Worm (Caenorhabditis elegans) whole organism, L4 larva: Measurements from ENCODE around the gene Y79H2A.2.

Experiments used
- F26F4.8 ChIP-seq: fragments of 200-800 bp; sonication (Bioruptor generic); conservative IDR thresholded peaks from 2 replicates; pipeline ENCODE4 v1.3.6; 2022; ENCODE audit warnings: missing genetic modification characterization, missing compliant biosample characterization
- R02D3.7 ChIP-seq: fragments of 150-350 bp; sonication (generic microtip); optimal IDR thresholded peaks from 3 replicates; lab custom pipeline; 2014; ENCODE audit warnings: missing biosample characterization, missing genetic modification characterization
- T20F7.1 ChIP-seq: fragments of 200-800 bp; sonication (Bioruptor generic); optimal IDR thresholded peaks from 2 replicates; lab custom pipeline; 2018; ENCODE audit warnings: mild to moderate bottlenecking, missing genetic modification characterization, missing compliant biosample characterization
- Y5F2A.4 ChIP-seq: fragments of 200-800 bp; sonication (Bioruptor generic); optimal IDR thresholded peaks from 2 replicates; lab custom pipeline; 2018; ENCODE audit warnings: mild to moderate bottlenecking, missing genetic modification characterization, missing compliant biosample characterization
- ZK337.2 ChIP-seq: fragments of 200-800 bp; sonication (Bioruptor generic); IDR thresholded peaks from 2 replicates; pipeline ENCODE4 v1.3.6; 2022; ENCODE audit warnings: missing genetic modification reagents, missing genetic modification characterization, missing compliant biosample characterization
- aha-1 ChIP-seq: fragments of 150-350 bp; peaks from one replicate; lab custom pipeline; 2014; ENCODE audit warnings: missing biosample characterization, missing genetic modification characterization
- ama-1 ChIP-seq: fragments of 150-350 bp; optimal IDR thresholded peaks from 2 replicates; lab custom pipeline; 2014; ENCODE audit warnings: inconsistent platforms, mixed read lengths
- ceh-32 ChIP-seq: sonication (generic microtip); optimal IDR thresholded peaks from 2 replicates; lab custom pipeline; 2016; ENCODE audit warnings: mild to moderate bottlenecking, missing genetic modification characterization, missing compliant biosample characterization; ENCODE audit not compliant: poor library complexity
- daf-12 ChIP-seq: fragments of 150-350 bp; optimal IDR thresholded peaks from 2 replicates; lab custom pipeline; 2014; ENCODE audit warnings: missing biosample characterization, missing genetic modification reagents, missing genetic modification characterization
- daf-19 ChIP-seq: fragments of 200-800 bp; sonication (Bioruptor generic); conservative IDR thresholded peaks from 2 replicates; pipeline ENCODE4 v1.3.6; 2022; ENCODE audit warnings: missing genetic modification characterization, missing compliant biosample characterization
- dmd-8 ChIP-seq: fragments of 200-800 bp; sonication (Bioruptor generic); IDR thresholded peaks from 2 replicates; pipeline ENCODE4 v1.3.6; 2022; ENCODE audit warnings: missing genetic modification characterization, missing compliant biosample characterization
- duxl-1 ChIP-seq: sonication (generic microtip); optimal IDR thresholded peaks from 2 replicates; lab custom pipeline; 2016; ENCODE audit warnings: mild to moderate bottlenecking, missing genetic modification characterization, moderate library complexity, missing compliant biosample characterization; ENCODE audit not compliant: poor library complexity
- egl-27 ChIP-seq: sonication (generic microtip); optimal IDR thresholded peaks from 3 replicates; lab custom pipeline; 2017; ENCODE audit warnings: missing biosample characterization, missing genetic modification reagents, missing genetic modification characterization
- fkh-10 ChIP-seq: fragments of 150-350 bp; optimal IDR thresholded peaks from 2 replicates; lab custom pipeline; 2014; ENCODE audit warnings: missing biosample characterization, missing genetic modification reagents, missing genetic modification characterization
- hif-1 ChIP-seq, 2 experiments: sonication (generic microtip); optimal IDR thresholded peaks; 2 replicates each; lab custom pipeline; 2016 to 2017; ENCODE audit warnings: missing compliant biosample characterization in 2 of 2, missing genetic modification characterization in 2 of 2, missing genetic modification reagents in 2 of 2, missing genotype in 2 of 2, mild to moderate bottlenecking in 1 of 2
- hlh-11 ChIP-seq: fragments of 200-800 bp; sonication (Bioruptor generic); optimal IDR thresholded peaks from 2 replicates; lab custom pipeline; 2018; ENCODE audit warnings: mild to moderate bottlenecking, missing genetic modification characterization, missing compliant biosample characterization
- hmg-1.1 ChIP-seq: fragments of 200-800 bp; sonication (Bioruptor generic); IDR thresholded peaks from 2 replicates; pipeline ENCODE4 v1.3.6; 2022; ENCODE audit warnings: missing genetic modification reagents, missing genetic modification characterization, missing compliant biosample characterization
- jun-1 ChIP-seq: fragments of 150-350 bp; optimal IDR thresholded peaks from 2 replicates; lab custom pipeline; 2014; ENCODE audit warnings: missing biosample characterization, missing genetic modification reagents, missing genetic modification characterization
- lim-7 ChIP-seq: fragments of 200-800 bp; sonication (Bioruptor generic); IDR thresholded peaks from 2 replicates; pipeline ENCODE4 v1.3.6; 2022; ENCODE audit warnings: missing genetic modification characterization, missing compliant biosample characterization
- lin-13 ChIP-seq: fragments of 150-350 bp; optimal IDR thresholded peaks from 2 replicates; lab custom pipeline; 2014; ENCODE audit warnings: missing biosample characterization, missing genetic modification reagents, missing genetic modification characterization
- lin-15B ChIP-seq: fragments of 150-350 bp; sonication (generic microtip); optimal IDR thresholded peaks from 3 replicates; lab custom pipeline; 2014; ENCODE audit warnings: missing biosample characterization, missing genetic modification characterization
- lin-29 ChIP-seq: fragments of 200-800 bp; sonication (Bioruptor generic); IDR thresholded peaks from 2 replicates; pipeline ENCODE4 v1.3.6; 2022; ENCODE audit warnings: missing genetic modification reagents, missing genetic modification characterization, missing compliant biosample characterization
- lir-3 ChIP-seq: sonication (generic microtip); optimal IDR thresholded peaks from 2 replicates; lab custom pipeline; 2016; ENCODE audit warnings: mild to moderate bottlenecking, missing genetic modification characterization, missing compliant biosample characterization
- lsy-2 ChIP-seq, 2 experiments: fragments of 150-350 bp in 1 of 2; sonication (generic microtip) in 1 of 2; optimal IDR thresholded peaks; 2 replicates each; lab custom pipeline; 2014 to 2017; ENCODE audit warnings: missing biosample characterization in 2 of 2, missing genetic modification characterization in 2 of 2
- madf-5 ChIP-seq, 2 experiments: fragments of 200-800 bp; sonication (Bioruptor generic); IDR thresholded peaks; 2 replicates each; pipeline ENCODE4 v1.3.6; 2022; ENCODE audit warnings: missing compliant biosample characterization in 2 of 2, missing genetic modification characterization in 2 of 2
- mes-2 ChIP-seq: sonication (generic microtip); optimal IDR thresholded peaks from 2 replicates; lab custom pipeline; 2016; ENCODE audit warnings: missing genotype, mild to moderate bottlenecking, missing genetic modification characterization, missing compliant biosample characterization; ENCODE audit not compliant: poor library complexity, severe bottlenecking
- nhr-10 ChIP-seq: fragments of 150-350 bp; optimal IDR thresholded peaks from 2 replicates; lab custom pipeline; 2014; ENCODE audit warnings: missing biosample characterization, missing genetic modification characterization
- nhr-102 ChIP-seq: sonication (generic microtip); optimal IDR thresholded peaks from 2 replicates; lab custom pipeline; 2016; ENCODE audit warnings: mild to moderate bottlenecking, missing genetic modification characterization, moderate library complexity, missing compliant biosample characterization
- nhr-11 ChIP-seq: fragments of 150-350 bp; optimal IDR thresholded peaks from 2 replicates; lab custom pipeline; 2014; ENCODE audit warnings: missing biosample characterization, missing genetic modification characterization
- nhr-111 ChIP-seq: fragments of 200-800 bp; sonication (Bioruptor generic); optimal IDR thresholded peaks from 2 replicates; lab custom pipeline; 2018; ENCODE audit warnings: mild to moderate bottlenecking, missing genetic modification characterization, missing compliant biosample characterization
- nhr-41 ChIP-seq: fragments of 200-800 bp; sonication (Bioruptor generic); IDR thresholded peaks from 2 replicates; pipeline ENCODE4 v1.3.6; 2022; ENCODE audit warnings: missing genetic modification reagents, missing genetic modification characterization, missing compliant biosample characterization
- nhr-42 ChIP-seq: fragments of 200-800 bp; sonication (Bioruptor generic); IDR thresholded peaks from 2 replicates; pipeline ENCODE4 v1.3.6; 2022; ENCODE audit warnings: missing genetic modification characterization, missing compliant biosample characterization
- nhr-48 ChIP-seq: sonication (generic microtip); optimal IDR thresholded peaks from 2 replicates; lab custom pipeline; 2016; ENCODE audit warnings: mild to moderate bottlenecking, missing genetic modification characterization, missing compliant biosample characterization
- nhr-6 ChIP-seq: fragments of 150-350 bp; optimal IDR thresholded peaks from 2 replicates; lab custom pipeline; 2014; ENCODE audit warnings: missing biosample characterization, missing genetic modification characterization
- nhr-77 ChIP-seq: fragments of 150-350 bp; optimal IDR thresholded peaks from 2 replicates; lab custom pipeline; 2014; ENCODE audit warnings: missing biosample characterization, missing genetic modification characterization
- php-3 ChIP-seq: fragments of 200-800 bp; sonication (Bioruptor generic); IDR thresholded peaks from 2 replicates; pipeline ENCODE4 v1.3.6; 2022; ENCODE audit warnings: missing genetic modification reagents, missing genetic modification characterization, missing compliant biosample characterization
- sdz-12 ChIP-seq: fragments of 200-800 bp; sonication (Bioruptor generic); optimal IDR thresholded peaks from 2 replicates; lab custom pipeline; 2018; ENCODE audit warnings: mild to moderate bottlenecking, missing genetic modification characterization, missing compliant biosample characterization
- set-16 ChIP-seq: fragments of 200-800 bp; sonication (Bioruptor generic); IDR thresholded peaks from 2 replicates; pipeline ENCODE4 v1.3.6; 2022; ENCODE audit warnings: missing genetic modification reagents, missing genetic modification characterization, missing compliant biosample characterization
- snpc-1.2 ChIP-seq: fragments of 200-800 bp; sonication (Bioruptor generic); IDR thresholded peaks from 2 replicates; pipeline ENCODE4 v1.3.6; 2022; ENCODE audit warnings: missing genetic modification reagents, missing genetic modification characterization, missing compliant biosample characterization
- spr-1 ChIP-seq: sonication (generic microtip); optimal IDR thresholded peaks from 2 replicates; lab custom pipeline; 2016; ENCODE audit warnings: mild to moderate bottlenecking, missing genetic modification characterization, missing compliant biosample characterization
- unc-130 ChIP-seq: sonication (generic microtip); optimal IDR thresholded peaks from 2 replicates; lab custom pipeline; 2016; ENCODE audit warnings: missing genetic modification reagents, missing genetic modification characterization, missing compliant biosample characterization
- unc-62 ChIP-seq, 3 experiments: fragments of 150-350 bp in 1 of 3; sonication (generic microtip); optimal IDR thresholded peaks in 2 of 3; peaks in 1 of 3; 1 replicate in 1 of 3; 2 replicates in 2 of 3; lab custom pipeline; 2014 to 2017; ENCODE audit warnings: missing biosample characterization in 3 of 3, missing genetic modification characterization in 3 of 3, missing genetic modification reagents in 3 of 3, missing genotype in 1 of 3
- vab-7 ChIP-seq: fragments of 200-800 bp; sonication (Bioruptor generic); IDR thresholded peaks from 2 replicates; pipeline ENCODE4 v1.3.6; 2022; ENCODE audit warnings: missing genetic modification reagents, missing genetic modification characterization, missing compliant biosample characterization
- zag-1 ChIP-seq: fragments of 150-350 bp; optimal IDR thresholded peaks from 2 replicates; lab custom pipeline; 2014; ENCODE audit warnings: missing biosample characterization, missing genetic modification characterization
- zfp-2 ChIP-seq: sonication (generic microtip); optimal IDR thresholded peaks from 2 replicates; lab custom pipeline; 2016; ENCODE audit warnings: mild to moderate bottlenecking, missing genetic modification characterization, missing compliant biosample characterization
- zfp-3 ChIP-seq: fragments of 200-800 bp; sonication (Bioruptor generic); conservative IDR thresholded peaks from 2 replicates; pipeline ENCODE4 v1.3.6; 2022; ENCODE audit warnings: missing genetic modification reagents, missing genetic modification characterization, missing compliant biosample characterization
- zip-2 ChIP-seq: fragments of 150-350 bp; optimal IDR thresholded peaks from 2 replicates; lab custom pipeline; 2014; ENCODE audit warnings: missing biosample characterization, missing genetic modification characterization

Gene Y79H2A.2

DNA sequence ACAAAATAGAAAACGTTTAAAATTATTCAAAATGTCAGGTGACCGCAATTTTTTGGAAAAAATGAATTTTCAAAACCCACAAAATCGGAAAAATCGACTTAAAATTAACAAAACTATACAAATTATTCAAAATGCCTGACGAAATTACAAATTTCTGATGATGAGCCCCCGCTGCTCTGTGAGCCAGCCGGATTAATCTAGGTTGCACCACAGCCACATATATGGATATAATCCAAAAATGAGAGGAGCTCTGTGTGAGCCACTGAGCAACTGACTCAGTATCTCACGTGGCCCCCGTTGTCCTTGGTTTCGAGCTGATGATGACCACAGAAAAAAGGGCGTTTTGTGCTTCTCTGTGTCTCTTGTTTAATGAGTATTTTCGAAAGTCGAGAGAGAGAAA lies 45.5 kb downstream of the Y79H2A.2 start:
- no peak for TF ChIP-seq mes-2 (tag; lab: Kevin White, UChicago)
- TF ChIP-seq snpc-1.2 (GFP tag; lab: Robert Waterston, UW) = no peak
- no peak for TF ChIP-seq nhr-11
- no peak for TF ChIP-seq zip-2 (tag; lab: Kevin White, UChicago)
- no peak for TF ChIP-seq hmg-1.1 (GFP tag; lab: Robert Waterston, UW)
- no peak for TF ChIP-seq hlh-11 (tag; lab: Kevin White, UChicago)

DNA sequence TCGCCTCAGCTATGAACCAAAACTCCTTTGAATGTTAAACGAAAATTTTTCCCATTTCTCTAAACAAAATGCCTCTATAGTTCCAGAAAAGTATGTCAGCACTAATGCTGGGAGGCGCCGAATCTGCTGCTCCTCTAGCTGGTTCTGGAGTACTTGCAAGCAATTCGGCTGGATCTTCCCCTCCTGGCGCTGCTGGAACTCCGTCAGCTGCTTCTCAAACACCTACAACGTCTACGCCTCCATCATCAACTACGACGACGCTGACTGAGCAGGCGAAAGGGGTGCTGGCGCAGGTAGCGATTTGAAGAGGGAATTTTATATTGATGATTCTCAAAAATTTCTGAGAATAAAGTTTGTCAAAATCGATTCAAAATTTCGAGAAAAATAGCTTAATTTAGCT lies 48.1 kb downstream of the Y79H2A.2 start:
- TF ChIP-seq dmd-8 (no peak), hlh-11 (tag; lab: Kevin White, UChicago) (no peak), duxl-1 (no peak), set-16 (peak; percentile 33; the same call in 1 of the 2 replicates), egl-27 (tag; lab: Kevin White, UChicago) (no peak), aha-1 (tag; lab: Kevin White, UChicago) (peak; percentile 71), snpc-1.2 (GFP tag; lab: Robert Waterston, UW) (no peak), hmg-1.1 (GFP tag; lab: Robert Waterston, UW) (no peak), fkh-10 (GFP tag; lab: Kevin White, UChicago) (no peak), mes-2 (tag; lab: Kevin White, UChicago) (no peak), nhr-42 (GFP tag; lab: Robert Waterston, UW) (no peak), jun-1 (tag; lab: Kevin White, UChicago) (no peak), ceh-32 (tag; lab: Kevin White, UChicago) (no peak), spr-1 (tag; lab: Kevin White, UChicago) (no peak)

DNA sequence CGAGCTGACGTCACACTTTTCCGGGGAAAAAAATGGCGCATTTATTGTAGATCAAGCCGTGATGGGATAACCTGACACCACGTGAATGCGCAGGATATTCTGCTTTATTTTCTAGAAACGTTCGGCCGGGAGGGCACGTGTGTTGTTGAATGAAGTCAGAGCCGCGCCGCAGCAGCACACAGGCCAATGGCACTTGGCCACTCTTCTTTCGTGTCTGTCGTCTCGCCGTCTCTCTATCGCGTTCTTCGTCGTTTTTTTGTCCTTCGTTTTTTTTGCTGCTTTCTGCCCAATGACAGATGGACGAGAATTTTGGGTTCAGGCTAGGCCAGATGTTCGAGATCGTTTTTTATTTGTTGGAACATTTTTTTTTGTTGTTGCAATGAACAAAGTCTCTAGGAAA lies 49.0 kb downstream of the Y79H2A.2 start:
- TF ChIP-seq nhr-41 (GFP tag; lab: Robert Waterston, UW) = no peak
- no peak for TF ChIP-seq ZK337.2
- no peak for TF ChIP-seq F26F4.8 (GFP tag; lab: Robert Waterston, UW)
- no peak for TF ChIP-seq lir-3
- peak in 1 of 2 experiments; percentile 80 for TF ChIP-seq unc-62 (GFP tag; optimal IDR thresholded peaks at IDR 0.05 in 1 of 2; lab: Kevin White, UChicago)
- TF ChIP-seq unc-62 (tag; optimal IDR thresholded peaks at IDR 0.05; lab: Kevin White, UChicago) = no peak
- TF ChIP-seq lin-15B (tag; lab: Kevin White, UChicago) = no peak
- TF ChIP-seq madf-5 (GFP tag; IDR thresholded peaks at IDR 0.05; lab: Robert Waterston, UW) = no peak
- TF ChIP-seq nhr-111 (GFP tag; lab: Kevin White, UChicago) = no peak
- TF ChIP-seq nhr-10 (tag; lab: Kevin White, UChicago) = no peak
- no peak for TF ChIP-seq R02D3.7 (tag; lab: Kevin White, UChicago)
- TF ChIP-seq php-3 = no peak
- no peak for TF ChIP-seq daf-19 (GFP tag; lab: Robert Waterston, UW)
- TF ChIP-seq lin-29 (GFP tag; lab: Robert Waterston, UW) = no peak
- no peak for TF ChIP-seq vab-7 (GFP tag; lab: Robert Waterston, UW)
- no peak for TF ChIP-seq Y5F2A.4 (GFP tag; lab: Kevin White, UChicago)
- no peak for TF ChIP-seq nhr-48
- no peak for TF ChIP-seq zfp-2
- peak; percentile 34 for TF ChIP-seq nhr-77
- TF ChIP-seq hif-1 (tag; optimal IDR thresholded peaks at IDR 0.05; lab: Kevin White, UChicago) = peak in 1 of 2 experiments; percentile 53
- TF ChIP-seq zag-1 (tag; lab: Kevin White, UChicago) = no peak
- no peak for TF ChIP-seq spr-1 (tag; lab: Kevin White, UChicago)
- TF ChIP-seq nhr-102 (tag; lab: Kevin White, UChicago) = no peak
- TF ChIP-seq T20F7.1 (GFP tag; lab: Kevin White, UChicago) = no peak
- TF ChIP-seq lin-13 (GFP tag; lab: Kevin White, UChicago) = peak; percentile 52
- no peak for TF ChIP-seq ceh-32 (tag; lab: Kevin White, UChicago)
- TF ChIP-seq daf-12 = no peak
- TF ChIP-seq unc-130 (GFP tag; lab: Kevin White, UChicago) = no peak
- no peak for TF ChIP-seq egl-27 (tag; lab: Kevin White, UChicago)
- TF ChIP-seq duxl-1 = no peak
- TF ChIP-seq zfp-3 (GFP tag; lab: Robert Waterston, UW) = no peak
- peak; percentile 76 for TF ChIP-seq hmg-1.1 (GFP tag; lab: Robert Waterston, UW)
- TF ChIP-seq nhr-6 (tag; lab: Kevin White, UChicago) = peak; percentile 6
- TF ChIP-seq lim-7 (GFP tag; lab: Robert Waterston, UW) = no peak
- no peak for TF ChIP-seq sdz-12 (GFP tag; lab: Kevin White, UChicago)
- TF ChIP-seq lsy-2 (tag; optimal IDR thresholded peaks at IDR 0.05; lab: Kevin White, UChicago) = peak in 1 of 2 experiments; percentile 65
- TF ChIP-seq ama-1 (lab: Kevin White, UChicago) = no peak
